Fruit fly (Drosophila melanogaster): ENCODE results near the gene Sac1.

The Sac1 gene

dm6 chr3L:1275767-1276166, 28.1 kb downstream of the Sac1 start, which contains the start of gene CG32333:
Gene CG32333 (plus strand): TSS chr3L:1275956.
- TF ChIP-seq CG16863 (GFP tag; optimal IDR thresholded peaks at IDR 0.05), result no peak
- TF ChIP-seq CG2129 (GFP tag; IDR thresholded peaks at IDR 0.05; ENCODE audit: partially characterized antibody), result no peak
- peak; percentile 45; the same call in 1 of the 2 replicates for TF ChIP-seq CG42726 (GFP tag; IDR thresholded peaks at IDR 0.05; ENCODE audit: partially characterized antibody)
- TF ChIP-seq ssp (GFP tag; IDR thresholded peaks at IDR 0.05), result no peak
- TF ChIP-seq CG9932 (GFP tag; IDR thresholded peaks at IDR 0.05), result no peak
- peak; percentile 71 for TF ChIP-seq CG3163 (GFP tag; optimal IDR thresholded peaks at IDR 0.05)
- TF ChIP-seq MTF-1 (GFP tag; optimal IDR thresholded peaks at IDR 0.05; ENCODE audit: borderline replicate concordance), result no peak
- TF ChIP-seq ab (GFP tag; optimal IDR thresholded peaks at IDR 0.05), result no peak
- TF ChIP-seq CG15696 (tag; optimal IDR thresholded peaks at IDR 0.05), result no peak
- TF ChIP-seq kni (GFP tag; optimal IDR thresholded peaks at IDR 0.05), result no peak
- TF ChIP-seq CG3838 (GFP tag; optimal IDR thresholded peaks at IDR 0.05), result no peak
- TF ChIP-seq gem (tag; optimal IDR thresholded peaks at IDR 0.05), result no peak
- TF ChIP-seq wdn (GFP tag; IDR thresholded peaks at IDR 0.05), result no peak
- TF ChIP-seq CG11723 (GFP tag; optimal IDR thresholded peaks at IDR 0.05), result no peak
- no peak for TF ChIP-seq kay (GFP tag; optimal IDR thresholded peaks at IDR 0.05)
- no peak for TF ChIP-seq ken (GFP tag; IDR thresholded peaks at IDR 0.05)
- peak; percentile 67 for TF ChIP-seq Med (GFP tag)
- peak; percentile 91 for TF ChIP-seq Deaf1 (tag; optimal IDR thresholded peaks at IDR 0.05)
- TF ChIP-seq slp2 (GFP tag; optimal IDR thresholded peaks at IDR 0.05), result no peak
- 0 out of 2 replicates have a peak, but pooled peaks have one; percentile 16 for TF ChIP-seq CG16779 (GFP tag; IDR thresholded peaks at IDR 0.05)
- TF ChIP-seq sd (tag; optimal IDR thresholded peaks at IDR 0.05), result peak; percentile 31
- no peak for TF ChIP-seq Oaz (GFP tag; IDR thresholded peaks at IDR 0.05)
- no peak for TF ChIP-seq bsh (GFP tag; optimal IDR thresholded peaks at IDR 0.05)
- TF ChIP-seq CG11456 (GFP tag; IDR thresholded peaks at IDR 0.05), result no peak
- no peak for TF ChIP-seq slbo (GFP tag; IDR thresholded peaks at IDR 0.05)
- no peak for TF ChIP-seq Ravus (GFP tag; IDR thresholded peaks at IDR 0.05)
- peak; percentile 34; the same call in 1 of the 2 replicates for TF ChIP-seq ranshi (GFP tag; IDR thresholded peaks at IDR 0.05)
- TF ChIP-seq sug (tag; optimal IDR thresholded peaks at IDR 0.05), result no peak
- no peak for TF ChIP-seq CG8924 (tag; optimal IDR thresholded peaks at IDR 0.05)
- no peak for TF ChIP-seq usp (GFP tag; optimal IDR thresholded peaks at IDR 0.05)
- TF ChIP-seq TFAM (GFP tag; optimal IDR thresholded peaks at IDR 0.05), result no peak
- TF ChIP-seq chinmo (GFP tag; IDR thresholded peaks at IDR 0.05; ENCODE audit: partially characterized antibody), result 0 out of 4 replicates have a peak, but pooled peaks have one; percentile 35
- TF ChIP-seq CG18262 (tag; optimal IDR thresholded peaks at IDR 0.05), result no peak
- TF ChIP-seq CG32767 (GFP tag; IDR thresholded peaks at IDR 0.05), result no peak
- no peak for TF ChIP-seq disco-r (GFP tag; optimal IDR thresholded peaks at IDR 0.05)
- no peak for TF ChIP-seq pros (GFP tag; optimal IDR thresholded peaks at IDR 0.05)
- TF ChIP-seq Fer2 (tag; optimal IDR thresholded peaks at IDR 0.05), result no peak
- no peak for TF ChIP-seq scrt (GFP tag; optimal IDR thresholded peaks at IDR 0.05)
- TF ChIP-seq kah (GFP tag; optimal IDR thresholded peaks at IDR 0.05), result no peak
- TF ChIP-seq Ets65A (GFP tag), result no peak
- no peak for TF ChIP-seq CG11695 (GFP tag; IDR thresholded peaks at IDR 0.05)
- peak; percentile 53 for TF ChIP-seq ewg (GFP tag; optimal IDR thresholded peaks at IDR 0.05)
- TF ChIP-seq CG13894 (tag; optimal IDR thresholded peaks at IDR 0.05), result peak; percentile 19
- TF ChIP-seq abd-A (tag; optimal IDR thresholded peaks at IDR 0.05), result peak; percentile 2
- peak; percentile 42 to 68 for TF ChIP-seq Trl (optimal IDR thresholded peaks at IDR 0.05)
- TF ChIP-seq Trl (GFP tag; optimal IDR thresholded peaks at IDR 0.05), result no peak
- peak; percentile 28 for TF ChIP-seq CG12769 (tag; optimal IDR thresholded peaks at IDR 0.05)
- TF ChIP-seq ftz-f1 (GFP tag; optimal IDR thresholded peaks at IDR 0.05), result no peak
- TF ChIP-seq unc-4 (GFP tag; IDR thresholded peaks at IDR 0.05; ENCODE audit: partially characterized antibody), result no peak
- TF ChIP-seq cwo (GFP tag; optimal IDR thresholded peaks at IDR 0.05), result no peak
- no peak for TF ChIP-seq Mes4 (GFP tag; optimal IDR thresholded peaks at IDR 0.05)
- TF ChIP-seq dmrt11E (tag; optimal IDR thresholded peaks at IDR 0.05), result no peak

All from whole organism, embryonic.